Fruit fly (Drosophila melanogaster) whole organism, adult: ENCODE data around the gene Fntb.

Experiments used
- CG11617 ChIP-seq: fragments of 200-800 bp; sonication (Bioruptor generic); optimal IDR thresholded peaks from 2 replicates; lab custom pipeline; 2017; ENCODE audit warnings: mild to moderate bottlenecking, missing biosample characterization, missing genetic modification reagents, missing genetic modification characterization
- CG12768 ChIP-seq: fragments of 200-800 bp; sonication (Bioruptor generic); optimal IDR thresholded peaks from 2 replicates; lab custom pipeline; 2017; ENCODE audit warnings: missing biosample characterization, missing genetic modification characterization, mild to moderate bottlenecking, moderate library complexity, missing genetic modification reagents
- CG14711 ChIP-seq: fragments of 200-800 bp; sonication (Bioruptor generic); optimal IDR thresholded peaks from 2 replicates; lab custom pipeline; 2018; ENCODE audit warnings: missing biosample characterization, mild to moderate bottlenecking, missing genetic modification characterization, moderate library complexity
- CG1620 ChIP-seq: fragments of 200-800 bp; sonication (Bioruptor generic); optimal IDR thresholded peaks from 2 replicates; lab custom pipeline; 2016; ENCODE audit warnings: missing biosample characterization, missing genetic modification characterization
- CG33017 ChIP-seq: fragments of 200-800 bp; sonication (Bioruptor generic); optimal IDR thresholded peaks from 2 replicates; lab custom pipeline; 2018; ENCODE audit warnings: missing biosample characterization, mild to moderate bottlenecking, missing genetic modification characterization, moderate library complexity
- CG5204 ChIP-seq: fragments of 200-800 bp; sonication (Bioruptor generic); optimal IDR thresholded peaks from 2 replicates; lab custom pipeline; 2016; ENCODE audit warnings: missing biosample characterization, missing genetic modification characterization
- CG7045 ChIP-seq: fragments of 200-800 bp; sonication (Bioruptor generic); optimal IDR thresholded peaks from 2 replicates; lab custom pipeline; 2017; ENCODE audit warnings: missing biosample characterization, mild to moderate bottlenecking, missing genetic modification characterization
- CG7101 ChIP-seq: fragments of 200-800 bp; sonication (Bioruptor generic); optimal IDR thresholded peaks from 2 replicates; lab custom pipeline; 2018; ENCODE audit warnings: missing biosample characterization, mild to moderate bottlenecking, missing genetic modification characterization, moderate library complexity
- Clk ChIP-seq: fragments of 200-800 bp; sonication (Bioruptor generic); optimal IDR thresholded peaks from 2 replicates; lab custom pipeline; 2017; ENCODE audit warnings: missing biosample characterization, missing genetic modification characterization
- Crg-1 ChIP-seq: fragments of 200-800 bp; sonication (Bioruptor generic); optimal IDR thresholded peaks from 2 replicates; lab custom pipeline; 2016; ENCODE audit warnings: missing biosample characterization, missing genetic modification characterization
- Hr96 ChIP-seq: fragments of 200-800 bp; sonication (Bioruptor generic); optimal IDR thresholded peaks from 2 replicates; lab custom pipeline; 2016; ENCODE audit warnings: missing biosample characterization, missing genetic modification characterization
- Mnt ChIP-seq: fragments of 200-800 bp; sonication (Bioruptor generic); optimal IDR thresholded peaks from 2 replicates; lab custom pipeline; 2016; ENCODE audit warnings: missing biosample characterization, mild to moderate bottlenecking, missing genetic modification characterization
- bab1 ChIP-seq: fragments of 200-800 bp; sonication (Bioruptor generic); optimal IDR thresholded peaks from 3 replicates; lab custom pipeline; 2019; ENCODE audit warnings: missing biosample characterization, mild to moderate bottlenecking, missing genetic modification characterization, moderate library complexity
- cic ChIP-seq: fragments of 200-800 bp; sonication (Bioruptor generic); optimal IDR thresholded peaks from 2 replicates; lab custom pipeline; 2017; ENCODE audit warnings: missing biosample characterization, mild to moderate bottlenecking, missing genetic modification characterization, moderate library complexity
- cnc ChIP-seq, 2 experiments: fragments of >200 bp; optimal IDR thresholded peaks; 2 replicates each; lab custom pipeline; 2017
- kay ChIP-seq: fragments of 200-800 bp; sonication (Bioruptor generic); peaks from one replicate; lab custom pipeline; 2016; ENCODE audit warnings: missing biosample characterization, missing genetic modification characterization, borderline replicate concordance
- ovo ChIP-seq: fragments of 200-800 bp; sonication (Bioruptor generic); optimal IDR thresholded peaks from 2 replicates; lab custom pipeline; 2016; ENCODE audit warnings: missing biosample characterization, missing genetic modification characterization
- pad ChIP-seq: fragments of 200-800 bp; sonication (Bioruptor generic); optimal IDR thresholded peaks from 3 replicates; lab custom pipeline; 2017; ENCODE audit warnings: missing biosample characterization, missing genetic modification characterization, mild to moderate bottlenecking, moderate library complexity, missing genetic modification reagents
- tj ChIP-seq: fragments of 200-800 bp; sonication (Bioruptor generic); optimal IDR thresholded peaks from 3 replicates; lab custom pipeline; 2017; ENCODE audit warnings: missing biosample characterization, mild to moderate bottlenecking, missing genetic modification characterization, moderate library complexity
- toe ChIP-seq: fragments of 200-800 bp; sonication (Bioruptor generic); optimal IDR thresholded peaks from 2 replicates; lab custom pipeline; 2016; ENCODE audit warnings: missing biosample characterization, missing genetic modification characterization

The Fntb gene

dm6 chr3R:16456607-16457006, 23.8 kb downstream of the Fntb start:
- no peak for TF ChIP-seq CG7045 (GFP tag; lab: Kevin White, UChicago)
- no peak for TF ChIP-seq ovo (GFP tag; lab: Kevin White, UChicago)
- no peak for TF ChIP-seq pad (GFP tag; lab: Kevin White, UChicago)
- TF ChIP-seq cnc (optimal IDR thresholded peaks at IDR 0.05; lab: Kevin White, UChicago), result no peak
- TF ChIP-seq toe, result no peak
- TF ChIP-seq bab1 (GFP tag; lab: Kevin White, UChicago), result no peak
- TF ChIP-seq CG14711, result no peak
- no peak for TF ChIP-seq cic
- no peak for TF ChIP-seq CG1620 (GFP tag; lab: Kevin White, UChicago)
- no peak for TF ChIP-seq Hr96 (GFP tag; lab: Kevin White, UChicago)
- TF ChIP-seq Mnt (GFP tag; lab: Kevin White, UChicago), result no peak
- TF ChIP-seq CG7101 (tag; lab: Kevin White, UChicago), result no peak

- TF ChIP-seq Crg-1 (no peak), cnc (optimal IDR thresholded peaks at IDR 0.05; lab: Kevin White, UChicago) (no peak), CG5204 (GFP tag; lab: Kevin White, UChicago) (no peak), bab1 (GFP tag; lab: Kevin White, UChicago) (no peak), CG12768 (GFP tag; lab: Kevin White, UChicago) (no peak), Mnt (GFP tag; lab: Kevin White, UChicago) (no peak), pad (GFP tag; lab: Kevin White, UChicago) (no peak), CG7101 (tag; lab: Kevin White, UChicago) (no peak), tj (no peak), kay (no peak), toe (no peak)
These were observed 35.8 kb downstream of the Fntb start for dm6 chr3R:16468556-16468955.

- peak; percentile 63 for TF ChIP-seq CG11617 (GFP tag; lab: Kevin White, UChicago)
- TF ChIP-seq CG7045 (GFP tag; lab: Kevin White, UChicago), result peak; percentile 31
- TF ChIP-seq tj, result peak; percentile 5
- TF ChIP-seq kay, result no peak
- peak; percentile 48 for TF ChIP-seq bab1 (GFP tag; lab: Kevin White, UChicago)
- TF ChIP-seq CG5204 (GFP tag; lab: Kevin White, UChicago), result peak; percentile 53
- peak; percentile 11 for TF ChIP-seq pad (GFP tag; lab: Kevin White, UChicago)
- TF ChIP-seq Hr96 (GFP tag; lab: Kevin White, UChicago), result peak; percentile 31
- no peak for TF ChIP-seq Crg-1
- TF ChIP-seq Mnt (GFP tag; lab: Kevin White, UChicago), result no peak
- peak; percentile 49 for TF ChIP-seq CG14711
- TF ChIP-seq CG7101 (tag; lab: Kevin White, UChicago), result peak; percentile 34
- peak; percentile 40 for TF ChIP-seq CG1620 (GFP tag; lab: Kevin White, UChicago)
- TF ChIP-seq CG12768 (GFP tag; lab: Kevin White, UChicago), result peak; percentile 35
- TF ChIP-seq ovo (GFP tag; lab: Kevin White, UChicago), result peak; percentile 23
- no peak for TF ChIP-seq cnc (optimal IDR thresholded peaks at IDR 0.05; lab: Kevin White, UChicago)
- TF ChIP-seq toe, result peak; percentile 68
- TF ChIP-seq CG33017, result no peak
These were observed 36.9 kb downstream of the Fntb start, which contains the start of the genes CG42232 and CSN5 for dm6 chr3R:16469501-16470263. TSS of gene CG42232 (minus strand) at chr3R:16469663. TSS of gene CSN5 (plus strand) at chr3R:16470099.

dm6 chr3R:16472301-16472700, 39.5 kb downstream of the Fntb start, which contains the start of gene Gyc89Da:
TSS of gene Gyc89Da (plus strand) at chr3R:16472601.
- TF ChIP-seq CG11617 (GFP tag; lab: Kevin White, UChicago) (no peak), cnc (optimal IDR thresholded peaks at IDR 0.05; lab: Kevin White, UChicago) (no peak), Hr96 (GFP tag; lab: Kevin White, UChicago) (no peak), CG5204 (GFP tag; lab: Kevin White, UChicago) (no peak)

- TF ChIP-seq toe (no peak), kay (no peak), cnc (optimal IDR thresholded peaks at IDR 0.05; lab: Kevin White, UChicago) (no peak), CG33017 (no peak), pad (GFP tag; lab: Kevin White, UChicago) (no peak), Clk (GFP tag; lab: Kevin White, UChicago) (no peak), CG7101 (tag; lab: Kevin White, UChicago) (no peak), cic (no peak), CG7045 (GFP tag; lab: Kevin White, UChicago) (no peak), bab1 (GFP tag; lab: Kevin White, UChicago) (no peak), CG1620 (GFP tag; lab: Kevin White, UChicago) (no peak), Mnt (GFP tag; lab: Kevin White, UChicago) (no peak), CG12768 (GFP tag; lab: Kevin White, UChicago) (no peak), tj (no peak), CG5204 (GFP tag; lab: Kevin White, UChicago) (no peak), CG14711 (no peak)
These were observed 43.7 kb downstream of the Fntb start for dm6 chr3R:16476472-16476871.

- TF ChIP-seq CG7101 (tag; lab: Kevin White, UChicago), result no peak
These were observed 44.2 kb downstream of the Fntb start, which contains the start of gene Gyc89Db for dm6 chr3R:16477033-16477432. TSS of gene Gyc89Db (plus strand) at chr3R:16477110.
